Worm (Caenorhabditis elegans): Measurements from ENCODE around the gene ges-1.

DNA sequence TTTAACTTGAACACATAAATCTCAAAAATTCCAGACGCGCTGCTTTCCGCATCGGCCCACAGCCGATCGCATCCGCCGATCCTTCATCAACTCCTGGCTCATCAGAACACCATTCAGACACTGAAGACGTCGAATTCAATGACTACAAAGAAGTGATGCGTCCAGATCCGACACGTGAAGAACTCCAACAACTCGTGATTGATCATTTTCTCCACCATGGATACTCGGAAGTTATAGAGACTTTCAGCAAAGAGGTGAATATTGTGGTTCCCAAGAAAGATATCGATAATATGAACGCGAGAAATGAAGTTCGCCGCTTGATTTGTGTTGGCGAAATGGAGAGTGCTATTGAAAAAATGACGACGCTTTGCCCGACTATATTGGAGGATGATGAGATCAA is 37.0 kb upstream of the ges-1 start:
- TF ChIP-seq F55B11.4 (tag; optimal IDR thresholded peaks at IDR 0.05; ENCODE audit: borderline replicate concordance, insufficient read depth) (no peak), pha-4 (tag; optimal IDR thresholded peaks at IDR 0.05) (no peak), ztf-22 (GFP tag; optimal IDR thresholded peaks at IDR 0.05) (no peak), snpc-4 (GFP tag; optimal IDR thresholded peaks at IDR 0.05) (no peak), snpc-4 (tag; optimal IDR thresholded peaks at IDR 0.05) (no peak), mel-28 (tag; optimal IDR thresholded peaks at IDR 0.05; ENCODE audit: borderline replicate concordance) (no peak), cebp-2 (GFP tag; IDR thresholded peaks at IDR 0.05) (no peak), F39B2.1 (GFP tag; IDR thresholded peaks at IDR 0.05) (no peak), lin-35 (GFP tag; optimal IDR thresholded peaks at IDR 0.05) (no peak), F57A8.1 (GFP tag; optimal IDR thresholded peaks at IDR 0.05) (no peak), hlh-26 (GFP tag; conservative IDR thresholded peaks at IDR 0.05) (no peak), tbp1 (GFP tag; optimal IDR thresholded peaks at IDR 0.05) (no peak), aptf-3 (GFP tag; IDR thresholded peaks at IDR 0.05) (no peak), rec-8 (tag; optimal IDR thresholded peaks at IDR 0.05) (no peak), mxl-1 (tag; optimal IDR thresholded peaks at IDR 0.05) (no peak)
